Worm (Caenorhabditis elegans) whole organism, early embryonic: Measurements from ENCODE around the gene par-1.

Experiments used
- aly-1 ChIP-seq: sonication (generic microtip); optimal IDR thresholded peaks from 2 replicates; lab custom pipeline; 2016; ENCODE audit warnings: missing genetic modification characterization, missing compliant biosample characterization
- ama-1 ChIP-seq: fragments of 150-350 bp; optimal IDR thresholded peaks from 2 replicates; lab custom pipeline; 2014
- sea-1 ChIP-seq: fragments of 200-800 bp; sonication (Bioruptor generic); conservative IDR thresholded peaks from 2 replicates; pipeline ENCODE4 v1.3.6; 2022; ENCODE audit warnings: missing genetic modification characterization, missing compliant biosample characterization
- tbx-37 ChIP-seq: fragments of 200-800 bp; sonication (Bioruptor generic); conservative IDR thresholded peaks from 2 replicates; pipeline ENCODE4 v1.3.6; 2022; ENCODE audit warnings: missing genetic modification reagents, missing genetic modification characterization, missing compliant biosample characterization
- tra-4 ChIP-seq: sonication (generic microtip); optimal IDR thresholded peaks from 2 replicates; lab custom pipeline; 2017; ENCODE audit warnings: missing genetic modification characterization, missing compliant biosample characterization

DNA sequence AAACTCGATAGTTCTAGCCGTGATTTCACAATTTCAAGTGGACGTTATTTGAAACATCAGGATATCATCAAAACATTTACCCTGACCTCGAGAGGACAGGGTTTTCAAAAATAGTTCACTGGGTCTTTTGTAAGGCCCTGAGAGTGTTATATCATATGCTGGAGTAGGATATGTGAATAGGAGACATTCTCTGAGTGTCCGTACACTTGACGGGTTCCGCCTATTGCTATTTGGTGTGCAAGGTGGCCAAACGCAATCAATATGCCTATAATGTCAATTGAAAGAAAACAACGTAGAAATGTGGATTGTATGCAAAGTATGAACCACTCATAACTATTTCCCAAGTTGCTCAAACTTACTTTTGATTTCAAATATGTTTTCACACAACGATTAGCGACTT is 47.8 kb downstream of the par-1 start:
- TF ChIP-seq ama-1 (lab: Kevin White, UChicago) (no peak), tbx-37 (GFP tag; lab: Robert Waterston, UW) (no peak), aly-1 (tag; lab: Kevin White, UChicago) (no peak), tra-4 (tag; lab: Kevin White, UChicago) (no peak), sea-1 (no peak)
